Worm (Caenorhabditis elegans): ENCODE data around the gene C17G10.13.
A peak's percentile ranks its signal among the peaks of the same experiment; 100 is the strongest.
"Not testable (repeated sequence)": the region's sequence is repeated elsewhere in the genome, so short reads cannot be mapped to it uniquely, and the experiment has no call there.

C17G10.13 gene

ce11 chrII:5622383-5622939, 32.9 kb upstream of the C17G10.13 start, which contains the start of the genes eif-3.L and npl-4.2:
Gene eif-3.L (minus strand): TSS chrII:5622483.
Gene npl-4.2 (plus strand): TSS chrII:5622889.
- TF ChIP-seq tag-97 (GFP tag; IDR thresholded peaks at IDR 0.05); ztf-7 (tag; optimal IDR thresholded peaks at IDR 0.05); vab-7 (GFP tag; IDR thresholded peaks at IDR 0.05): not testable (repeated sequence)

DNA sequence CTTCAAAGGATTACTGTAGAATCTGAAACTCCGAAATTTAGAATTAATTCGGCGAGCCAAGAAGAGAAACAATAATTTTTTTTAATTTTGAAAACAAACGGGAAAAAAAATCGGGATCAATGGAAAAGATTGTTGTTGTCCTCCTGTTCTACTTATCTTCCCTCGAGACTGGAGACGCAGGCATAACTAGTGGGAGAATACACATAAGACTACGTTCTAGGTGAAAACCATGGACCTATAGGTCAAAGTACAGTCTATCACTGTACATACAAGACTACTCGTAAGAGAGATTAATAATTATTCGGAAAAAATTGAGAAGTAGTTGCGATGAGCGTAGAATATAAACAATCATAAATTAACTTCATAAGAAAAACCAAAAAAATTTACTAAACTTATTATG, 29.7 kb upstream of the C17G10.13 start, which contains the start of gene dhs-6:
TSS of gene dhs-6 (minus strand) at position 22 of the 400 bp plus-strand sequence.
- peak; percentile 5 for TF ChIP-seq ama-1 (optimal IDR thresholded peaks at IDR 0.05)
- no peak for TF ChIP-seq daf-16 (GFP tag; optimal IDR thresholded peaks at IDR 0.05)
- TF ChIP-seq daf-16 (tag; optimal IDR thresholded peaks at IDR 0.05): peak; percentile 65
- TF ChIP-seq Y75B8A.6 (GFP tag; IDR thresholded peaks at IDR 0.05): no peak
- no peak for TF ChIP-seq ctbp-1 (GFP tag; IDR thresholded peaks at IDR 0.05)
- no peak for TF ChIP-seq Y105C5A.15 (GFP tag; IDR thresholded peaks at IDR 0.05)
- peak; percentile 54 for TF ChIP-seq T20F7.1 (GFP tag; optimal IDR thresholded peaks at IDR 0.05)
- peak in 1 of 2 experiments; percentile 6 for TF ChIP-seq lsy-2 (tag; optimal IDR thresholded peaks at IDR 0.05)
- TF ChIP-seq aha-1 (tag): peak; percentile 37
- TF ChIP-seq nhr-6 (tag; optimal IDR thresholded peaks at IDR 0.05): peak; percentile 28
- no peak for TF ChIP-seq nhr-48 (tag; optimal IDR thresholded peaks at IDR 0.05)
- peak; percentile 41 for TF ChIP-seq nhr-28 (tag; optimal IDR thresholded peaks at IDR 0.05)
- TF ChIP-seq duxl-1 (tag; optimal IDR thresholded peaks at IDR 0.05; ENCODE audit: poor library complexity): peak; percentile 50
- no peak for TF ChIP-seq pqm-1 (tag; optimal IDR thresholded peaks at IDR 0.05)
- no peak for TF ChIP-seq arid-1 (GFP tag; conservative IDR thresholded peaks at IDR 0.05)
- TF ChIP-seq egl-43 (GFP tag; IDR thresholded peaks at IDR 0.05): no peak
- TF ChIP-seq dve-1 (tag; optimal IDR thresholded peaks at IDR 0.05; ENCODE audit: insufficient read depth): peak; percentile 47
- no peak for TF ChIP-seq gei-8 (GFP tag; optimal IDR thresholded peaks at IDR 0.05)
- TF ChIP-seq hlh-30 (tag; optimal IDR thresholded peaks at IDR 0.05; ENCODE audit: insufficient read depth): peak; percentile 15
- TF ChIP-seq lir-3 (tag; optimal IDR thresholded peaks at IDR 0.05): no peak
- TF ChIP-seq mep-1 (tag; optimal IDR thresholded peaks at IDR 0.05): peak; percentile 49
- peak; percentile 17 for TF ChIP-seq spr-1 (tag; optimal IDR thresholded peaks at IDR 0.05)

DNA sequence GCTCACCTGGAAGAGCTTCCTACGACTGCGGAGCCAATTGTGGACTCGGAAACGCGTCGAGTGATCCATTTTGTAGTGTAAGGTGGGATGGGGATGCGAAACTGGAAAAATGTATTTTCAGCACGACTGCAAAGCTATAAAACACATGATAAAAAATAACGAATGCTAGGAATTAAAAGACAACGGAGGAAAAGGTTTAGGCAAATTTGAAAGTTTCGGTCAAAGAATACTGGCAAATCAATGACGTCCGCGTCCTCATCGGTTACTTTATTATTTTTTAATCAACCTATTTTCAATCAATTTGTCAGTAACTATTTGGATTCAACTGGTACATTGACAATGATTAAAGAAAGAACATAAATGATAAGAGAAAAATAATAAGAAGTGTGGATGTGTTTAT, 18.2 kb upstream of the C17G10.13 start, which contains the start of gene C17G10.7:
TSS of gene C17G10.7 (minus strand) at position 101 of the 400 bp plus-strand sequence.
- TF ChIP-seq dmd-6 (GFP tag; IDR thresholded peaks at IDR 0.05): no peak
- no peak for TF ChIP-seq F49E8.2 (tag; optimal IDR thresholded peaks at IDR 0.05; ENCODE audit: borderline replicate concordance)
- TF ChIP-seq madf-5 (GFP tag; IDR thresholded peaks at IDR 0.05): no peak
- TF ChIP-seq set-16 (GFP tag; IDR thresholded peaks at IDR 0.05): no peak
- TF ChIP-seq cey-2 (tag; optimal IDR thresholded peaks at IDR 0.05; ENCODE audit: borderline replicate concordance, insufficient read depth): no peak
- no peak for TF ChIP-seq ZK337.2 (GFP tag; IDR thresholded peaks at IDR 0.05)

- TF ChIP-seq aha-1 (tag): peak; percentile 98
- TF ChIP-seq nhr-48 (tag; optimal IDR thresholded peaks at IDR 0.05): peak; percentile 91
- TF ChIP-seq egl-27 (tag; optimal IDR thresholded peaks at IDR 0.05): no peak
- no peak for TF ChIP-seq ztf-11 (tag; optimal IDR thresholded peaks at IDR 0.05)
- TF ChIP-seq attf-4 (tag; optimal IDR thresholded peaks at IDR 0.05): no peak
- TF ChIP-seq vab-7 (GFP tag; IDR thresholded peaks at IDR 0.05): no peak
- no peak for TF ChIP-seq egl-43 (GFP tag; IDR thresholded peaks at IDR 0.05)
- peak; percentile 41 for TF ChIP-seq cey-2 (tag; optimal IDR thresholded peaks at IDR 0.05; ENCODE audit: borderline replicate concordance, insufficient read depth)
- no peak for TF ChIP-seq daf-16 (GFP tag; optimal IDR thresholded peaks at IDR 0.05)
- TF ChIP-seq daf-16 (tag; optimal IDR thresholded peaks at IDR 0.05): peak; percentile 60
- TF ChIP-seq dmd-6 (GFP tag; IDR thresholded peaks at IDR 0.05): peak; percentile 63
- no peak for TF ChIP-seq ctbp-1 (GFP tag; IDR thresholded peaks at IDR 0.05)
- TF ChIP-seq nhr-42 (GFP tag; IDR thresholded peaks at IDR 0.05): no peak
- peak; percentile 86 for TF ChIP-seq nhr-10 (tag; optimal IDR thresholded peaks at IDR 0.05)
- TF ChIP-seq hlh-11 (tag; optimal IDR thresholded peaks at IDR 0.05): peak; percentile 90
- TF ChIP-seq lir-3 (tag; optimal IDR thresholded peaks at IDR 0.05): no peak
- TF ChIP-seq mes-2 (tag; optimal IDR thresholded peaks at IDR 0.05; ENCODE audit: poor library complexity, severe bottlenecking): no peak
- TF ChIP-seq nhr-6 (tag; optimal IDR thresholded peaks at IDR 0.05): peak; percentile 47
- TF ChIP-seq unc-62 (GFP tag; optimal IDR thresholded peaks at IDR 0.05 in 1 of 2): peak in 1 of 2 experiments; percentile 98
- TF ChIP-seq unc-62 (tag; optimal IDR thresholded peaks at IDR 0.05): no peak
- no peak for TF ChIP-seq lin-15B (tag; optimal IDR thresholded peaks at IDR 0.05)
- no peak for TF ChIP-seq madf-5 (GFP tag; IDR thresholded peaks at IDR 0.05)
- no peak for TF ChIP-seq snpc-4 (tag; optimal IDR thresholded peaks at IDR 0.05)
- no peak for TF ChIP-seq sdz-12 (GFP tag; optimal IDR thresholded peaks at IDR 0.05)
- no peak for TF ChIP-seq spr-3 (GFP tag; optimal IDR thresholded peaks at IDR 0.05)
Measured at ce11 chrII:5605538-5605945, 16.0 kb upstream of the C17G10.13 start.

Data from whole organism, L4 larva.